Worm (Caenorhabditis elegans): ENCODE measurements around the gene W07G4.1.

W07G4.1 gene

DNA sequence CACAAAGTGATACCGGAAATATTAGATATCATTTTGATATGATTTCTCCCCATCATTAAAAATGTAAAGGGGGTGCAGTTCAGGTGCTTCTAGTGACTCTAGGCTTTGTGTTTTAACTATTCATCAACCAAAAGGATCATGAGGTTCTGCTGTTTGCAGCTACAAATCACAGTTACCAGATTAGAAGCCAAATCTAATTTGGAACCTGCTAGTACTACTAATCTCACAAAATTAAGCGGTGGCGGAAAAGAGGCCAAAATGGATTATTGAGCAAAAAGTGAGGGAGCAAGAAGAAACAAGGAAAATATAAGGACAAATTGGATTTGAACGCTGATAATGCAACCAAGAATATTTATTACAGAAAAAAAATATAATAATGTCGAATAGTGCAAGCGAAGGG is 40.8 kb downstream of the W07G4.1 start:
- TF ChIP-seq elt-3 (tag; optimal IDR thresholded peaks at IDR 0.05) (no peak), mdl-1 (tag; optimal IDR thresholded peaks at IDR 0.05) (no peak), ama-1 (optimal IDR thresholded peaks at IDR 0.05) (no peak)

DNA sequence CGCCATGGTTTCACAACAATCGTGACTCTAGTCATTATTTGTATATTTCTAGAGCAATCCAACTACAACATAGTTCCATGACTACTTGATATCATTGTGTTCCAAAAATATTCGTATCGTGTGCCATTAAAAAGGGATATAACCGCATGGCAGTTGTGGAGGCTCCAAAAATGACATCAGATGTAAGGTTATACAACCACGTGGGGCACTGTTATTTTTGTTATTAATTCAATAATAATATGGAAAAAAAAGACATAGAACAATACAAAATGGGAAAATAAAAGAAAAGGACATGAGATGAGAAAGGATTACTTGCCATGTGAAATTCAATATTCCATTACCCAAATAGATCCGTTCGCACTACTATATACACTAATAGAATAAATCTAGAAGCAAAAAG is 42.1 kb downstream of the W07G4.1 start:
- TF ChIP-seq skn-1 (tag; optimal IDR thresholded peaks at IDR 0.05) (no peak), ztf-11 (tag; optimal IDR thresholded peaks at IDR 0.05) (no peak), unc-62 (GFP tag; optimal IDR thresholded peaks at IDR 0.05) (no peak), R02D3.7 (tag; optimal IDR thresholded peaks at IDR 0.05) (no peak), nhr-237 (tag; optimal IDR thresholded peaks at IDR 0.05) (no peak)

ce11 chrV:13081197-13081747 is 47.9 kb downstream of the W07G4.1 start:
- peak; percentile 97 for TF ChIP-seq nhr-43 (tag; optimal IDR thresholded peaks at IDR 0.05; ENCODE audit: poor library complexity, severe bottlenecking)
- no peak for TF ChIP-seq ztf-11 (tag; optimal IDR thresholded peaks at IDR 0.05)
- TF ChIP-seq snpc-4 (tag; optimal IDR thresholded peaks at IDR 0.05): no peak
- no peak for TF ChIP-seq ztf-4 (tag; optimal IDR thresholded peaks at IDR 0.05)
- TF ChIP-seq zag-1 (tag; optimal IDR thresholded peaks at IDR 0.05): no peak
- TF ChIP-seq hmg-11 (tag; optimal IDR thresholded peaks at IDR 0.05): no peak
- no peak for TF ChIP-seq skn-1 (tag; optimal IDR thresholded peaks at IDR 0.05)
- TF ChIP-seq unc-62 (GFP tag; optimal IDR thresholded peaks at IDR 0.05): peak; percentile 55
- TF ChIP-seq elt-2 (tag; optimal IDR thresholded peaks at IDR 0.05): peak; percentile 66
- TF ChIP-seq lin-39 (tag; optimal IDR thresholded peaks at IDR 0.05): no peak
- no peak for TF ChIP-seq nhr-67 (tag; optimal IDR thresholded peaks at IDR 0.05)
- no peak for TF ChIP-seq nhr-11 (tag; optimal IDR thresholded peaks at IDR 0.05)
- TF ChIP-seq ama-1 (optimal IDR thresholded peaks at IDR 0.05): no peak
- TF ChIP-seq R02D3.7 (tag; optimal IDR thresholded peaks at IDR 0.05): peak; percentile 18
- no peak for TF ChIP-seq egl-5 (tag; optimal IDR thresholded peaks at IDR 0.05)
- peak; percentile 97 for TF ChIP-seq nhr-23 (tag; optimal IDR thresholded peaks at IDR 0.05)
- peak; percentile 64 for TF ChIP-seq pqm-1 (tag; optimal IDR thresholded peaks at IDR 0.05)
- TF ChIP-seq ceh-9 (tag; optimal IDR thresholded peaks at IDR 0.05): no peak
- no peak for TF ChIP-seq daf-12 (tag; optimal IDR thresholded peaks at IDR 0.05)
- TF ChIP-seq mdl-1 (tag; optimal IDR thresholded peaks at IDR 0.05): peak; percentile 84
- TF ChIP-seq unc-39 (tag; optimal IDR thresholded peaks at IDR 0.05): no peak
- TF ChIP-seq nhr-76 (tag; optimal IDR thresholded peaks at IDR 0.05): peak; percentile 3
- no peak for TF ChIP-seq mml-1 (tag; optimal IDR thresholded peaks at IDR 0.05)
- peak; percentile 62 for TF ChIP-seq lsy-12 (tag; optimal IDR thresholded peaks at IDR 0.05)
- peak; percentile 99 for TF ChIP-seq nhr-25 (tag; optimal IDR thresholded peaks at IDR 0.05)
- no peak for TF ChIP-seq ceh-16 (tag; optimal IDR thresholded peaks at IDR 0.05)
- no peak for TF ChIP-seq fkh-10 (GFP tag; optimal IDR thresholded peaks at IDR 0.05)
- TF ChIP-seq elt-3 (tag; optimal IDR thresholded peaks at IDR 0.05): peak; percentile 39 to 80 (median 78)
- TF ChIP-seq jun-1 (tag; optimal IDR thresholded peaks at IDR 0.05): peak; percentile 79
- TF ChIP-seq eor-1 (tag; optimal IDR thresholded peaks at IDR 0.05): no peak
- TF ChIP-seq elt-1 (tag; optimal IDR thresholded peaks at IDR 0.05): peak; percentile 91
- no peak for TF ChIP-seq ceh-82 (tag; optimal IDR thresholded peaks at IDR 0.05)
- TF ChIP-seq egl-27 (tag; optimal IDR thresholded peaks at IDR 0.05): no peak
- no peak for TF ChIP-seq ZK546.5 (tag; optimal IDR thresholded peaks at IDR 0.05)
- TF ChIP-seq fkh-2 (tag; optimal IDR thresholded peaks at IDR 0.05): no peak
- no peak for TF ChIP-seq nfya-1 (tag; optimal IDR thresholded peaks at IDR 0.05; ENCODE audit: insufficient read depth)
- TF ChIP-seq nhr-28 (tag; optimal IDR thresholded peaks at IDR 0.05): no peak
- no peak for TF ChIP-seq lin-15B (tag; optimal IDR thresholded peaks at IDR 0.05)
- TF ChIP-seq nhr-237 (tag; optimal IDR thresholded peaks at IDR 0.05): no peak
- TF ChIP-seq sea-2 (GFP tag; optimal IDR thresholded peaks at IDR 0.05): no peak
- TF ChIP-seq nhr-12 (tag; optimal IDR thresholded peaks at IDR 0.05): no peak
- no peak for TF ChIP-seq pha-4 (tag; optimal IDR thresholded peaks at IDR 0.05)
- no peak for TF ChIP-seq fos-1 (tag; optimal IDR thresholded peaks at IDR 0.05)
- no peak for TF ChIP-seq aly-2 (tag; optimal IDR thresholded peaks at IDR 0.05)
- peak; percentile 19 for TF ChIP-seq nhr-77 (tag; optimal IDR thresholded peaks at IDR 0.05)
- peak; percentile 64 for TF ChIP-seq tbx-2 (tag; optimal IDR thresholded peaks at IDR 0.05)
- TF ChIP-seq ceh-28 (tag; optimal IDR thresholded peaks at IDR 0.05): peak; percentile 52
